Fruit fly (Drosophila melanogaster): ENCODE measurements around the gene RpL9.

DNA sequence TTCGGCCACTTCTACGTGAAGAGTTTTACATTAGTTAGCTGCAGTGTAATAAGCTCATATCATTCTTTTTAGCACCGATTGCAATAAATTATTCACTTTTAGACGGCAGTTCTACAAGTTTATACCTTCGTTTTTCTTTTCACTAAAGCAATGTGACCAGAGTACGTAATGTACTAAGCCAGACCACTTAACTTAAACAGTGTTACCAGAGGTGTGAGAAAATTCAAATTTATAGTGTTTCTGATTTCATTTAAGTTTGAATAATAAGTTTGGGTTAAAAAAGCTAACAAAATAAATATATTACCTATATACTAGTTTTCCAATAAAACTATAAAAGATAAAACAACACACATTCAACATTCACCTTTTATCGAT is 36.0 kb downstream of the RpL9 start:
- no peak for TF ChIP-seq Sin3A (optimal IDR thresholded peaks at IDR 0.05)
- TF ChIP-seq ttk (optimal IDR thresholded peaks at IDR 0.05) = no peak
- no peak for TF ChIP-seq psq (optimal IDR thresholded peaks at IDR 0.05)

Data from Kc167 (cell line).